Fruit fly (Drosophila melanogaster) whole organism, embryonic: ENCODE data around the gene dysf.

ENCODE experiments used
- Awh ChIP-seq: fragments of 200-800 bp; sonication (Bioruptor generic); IDR thresholded peaks from 2 replicates; pipeline ENCODE4, ENCODE4 v1.3.6; 2022; ENCODE audit warnings: missing biosample characterization, missing genetic modification characterization
- Blimp-1 ChIP-seq: fragments of 200-800 bp; sonication (Bioruptor generic); optimal IDR thresholded peaks from 3 replicates; lab custom pipeline; 2018; ENCODE audit warnings: missing biosample characterization, missing genetic modification characterization, mild to moderate bottlenecking, moderate library complexity, missing genetic modification reagents
- CG10147 ChIP-seq: fragments of 200-800 bp; sonication (Bioruptor generic); optimal IDR thresholded peaks from 2 replicates; lab custom pipeline; 2019; ENCODE audit warnings: missing biosample characterization, mild to moderate bottlenecking, missing genetic modification characterization, moderate library complexity
- CG10565 ChIP-seq: fragments of 200-800 bp; sonication (Bioruptor generic); optimal IDR thresholded peaks from 3 replicates; lab custom pipeline; 2016; ENCODE audit warnings: missing biosample characterization, mild to moderate bottlenecking, missing genetic modification characterization
- CG11504 ChIP-seq: fragments of 200-800 bp; sonication (Bioruptor generic); optimal IDR thresholded peaks from 3 replicates; lab custom pipeline; 2019; ENCODE audit warnings: missing biosample characterization, mild to moderate bottlenecking, missing genetic modification characterization, moderate library complexity
- CG15269 ChIP-seq: fragments of 200-800 bp; sonication (Bioruptor generic); optimal IDR thresholded peaks from 2 replicates; lab custom pipeline; 2018; ENCODE audit warnings: missing biosample characterization, mild to moderate bottlenecking, missing genetic modification characterization, moderate library complexity
- CG1603 ChIP-seq: fragments of 200-800 bp; sonication (Bioruptor generic); optimal IDR thresholded peaks from 2 replicates; lab custom pipeline; 2019; ENCODE audit warnings: missing biosample characterization, mild to moderate bottlenecking, missing genetic modification characterization, moderate library complexity
- CG16779 ChIP-seq: fragments of 200-800 bp; sonication (Bioruptor generic); IDR thresholded peaks from 2 replicates; pipeline ENCODE4 v1.3.6; 2022; ENCODE audit warnings: missing biosample characterization, missing genetic modification characterization
- CG18476 ChIP-seq: fragments of 200-800 bp; sonication (Bioruptor generic); optimal IDR thresholded peaks from 2 replicates; lab custom pipeline; 2016; ENCODE audit warnings: missing biosample characterization, mild to moderate bottlenecking, missing genetic modification characterization
- CG18764 ChIP-seq: fragments of 200-800 bp; sonication (Bioruptor generic); optimal IDR thresholded peaks from 3 replicates; lab custom pipeline; 2016; ENCODE audit warnings: missing biosample characterization, missing genetic modification characterization
- CG2116 ChIP-seq: fragments of 200-800 bp; sonication (Bioruptor generic); optimal IDR thresholded peaks from 3 replicates; lab custom pipeline; 2018; ENCODE audit warnings: missing biosample characterization, mild to moderate bottlenecking, missing genetic modification characterization
- CG30403 ChIP-seq: fragments of 200-800 bp; sonication (Bioruptor generic); optimal IDR thresholded peaks from 3 replicates; lab custom pipeline; 2016; ENCODE audit warnings: missing biosample characterization, missing genetic modification characterization
- CG32767 ChIP-seq: fragments of 200-800 bp; sonication (Bioruptor generic); IDR thresholded peaks from 2 replicates; pipeline ENCODE4 v1.3.6; 2022; ENCODE audit warnings: missing biosample characterization, missing genetic modification characterization
- CG34376 ChIP-seq: fragments of 200-800 bp; sonication (Bioruptor generic); optimal IDR thresholded peaks from 2 replicates; lab custom pipeline; 2018; ENCODE audit warnings: missing biosample characterization, mild to moderate bottlenecking, missing genetic modification characterization
- CG34422 ChIP-seq: fragments of 200-800 bp; sonication (Bioruptor generic); IDR thresholded peaks from 3 replicates; pipeline ENCODE4 v1.3.6; 2022; ENCODE audit warnings: missing biosample characterization, missing genetic modification characterization
- CG3726 ChIP-seq: fragments of 200-800 bp; sonication (Bioruptor generic); IDR thresholded peaks from 3 replicates; pipeline ENCODE4, ENCODE4 v1.3.6; 2022; ENCODE audit warnings: missing biosample characterization, missing genetic modification characterization
- CG43689 ChIP-seq: fragments of 200-800 bp; sonication (Bioruptor generic); IDR thresholded peaks from 2 replicates; pipeline ENCODE4 v1.3.6; 2022; ENCODE audit warnings: missing biosample characterization, missing genetic modification characterization
- CG7987 ChIP-seq: fragments of 200-800 bp; sonication (Bioruptor generic); optimal IDR thresholded peaks from 2 replicates; lab custom pipeline; 2018; ENCODE audit warnings: missing biosample characterization, mild to moderate bottlenecking, missing genetic modification characterization, moderate library complexity
- CG8290 ChIP-seq, 3 experiments: fragments of 200-800 bp; sonication (Bioruptor generic); optimal IDR thresholded peaks; 2 replicates each; lab custom pipeline; 2016 to 2019; ENCODE audit warnings: missing biosample characterization in 3 of 3, missing genetic modification characterization in 3 of 3, mild to moderate bottlenecking in 2 of 3, moderate library complexity in 1 of 3
- CTCF ChIP-seq: fragments of 200-800 bp; sonication (Bioruptor generic); optimal IDR thresholded peaks from 2 replicates; lab custom pipeline; 2017; ENCODE audit warnings: missing biosample characterization, mild to moderate bottlenecking, missing genetic modification characterization, moderate library complexity
- Dad ChIP-seq: fragments of 200-800 bp; sonication (Bioruptor generic); optimal IDR thresholded peaks from 3 replicates; lab custom pipeline; 2016; ENCODE audit warnings: missing biosample characterization, missing genetic modification characterization
- Dek ChIP-seq: fragments of 200-800 bp; sonication (Bioruptor generic); optimal IDR thresholded peaks from 3 replicates; lab custom pipeline; 2019; ENCODE audit warnings: missing biosample characterization, mild to moderate bottlenecking, missing genetic modification characterization, moderate library complexity
- Drgx ChIP-seq: fragments of 200-800 bp; sonication (Bioruptor generic); IDR thresholded peaks from 2 replicates; pipeline ENCODE4 v1.3.6; 2022; ENCODE audit warnings: missing biosample characterization, missing genetic modification characterization
- Eip74EF ChIP-seq, 2 experiments: fragments of 200-800 bp in 1 of 2; fragments of >200 bp in 1 of 2; sonication (Bioruptor generic) in 1 of 2; optimal IDR thresholded peaks; 2 replicates each; lab custom pipeline; 2017 to 2019; ENCODE audit warnings: missing biosample characterization in 2 of 2, missing genetic modification characterization in 2 of 2, mild to moderate bottlenecking in 1 of 2, moderate library complexity in 1 of 2
- H15 ChIP-seq: fragments of 200-800 bp; sonication (Bioruptor generic); IDR thresholded peaks from 3 replicates; pipeline ENCODE4 v1.3.6; 2022; ENCODE audit warnings: missing biosample characterization, missing genetic modification characterization
- Meics ChIP-seq: fragments of 200-800 bp; sonication (Bioruptor generic); optimal IDR thresholded peaks from 2 replicates; lab custom pipeline; 2017; ENCODE audit warnings: missing biosample characterization, mild to moderate bottlenecking, missing genetic modification characterization
- Mrtf ChIP-seq: fragments of 200-800 bp; sonication (Bioruptor generic); IDR thresholded peaks from 3 replicates; pipeline ENCODE4 v1.3.6; 2022; ENCODE audit warnings: missing biosample characterization, missing genetic modification characterization
- Trl ChIP-seq, 3 experiments: fragments of >200 bp in 2 of 3; fragments of 200-800 bp in 1 of 3; sonication (Bioruptor generic) in 1 of 3; optimal IDR thresholded peaks; 2 replicates in 1 of 3; 3 replicates in 2 of 3; lab custom pipeline; 2016 to 2017; ENCODE audit warnings: missing biosample characterization in 1 of 3, missing genetic modification characterization in 1 of 3
- YL-1 ChIP-seq: fragments of 200-800 bp; sonication (Bioruptor generic); optimal IDR thresholded peaks from 3 replicates; lab custom pipeline; 2017; ENCODE audit warnings: missing biosample characterization, mild to moderate bottlenecking, missing genetic modification characterization
- aop ChIP-seq: fragments of 200-800 bp; sonication (Bioruptor generic); IDR thresholded peaks from 2 replicates; pipeline ENCODE4 v1.3.6; 2022; ENCODE audit warnings: missing biosample characterization, missing genetic modification characterization
- ato ChIP-seq: fragments of 200-800 bp; sonication (Bioruptor generic); IDR thresholded peaks from 2 replicates; pipeline ENCODE4 v1.3.6; 2022; ENCODE audit warnings: missing biosample characterization, missing genetic modification characterization; ENCODE audit not compliant: partially characterized antibody
- bbx ChIP-seq: fragments of 200-800 bp; sonication (Bioruptor generic); IDR thresholded peaks from 2 replicates; pipeline ENCODE4 v1.3.6; 2022; ENCODE audit warnings: missing biosample characterization, missing genetic modification characterization; ENCODE audit not compliant: partially characterized antibody
- chinmo ChIP-seq: fragments of 200-800 bp; sonication (Bioruptor generic); IDR thresholded peaks from 4 replicates; pipeline ENCODE4 v1.3.6; 2022; ENCODE audit warnings: missing biosample characterization, missing genetic modification characterization; ENCODE audit not compliant: partially characterized antibody
- corto ChIP-seq: fragments of 200-800 bp; sonication (Bioruptor generic); optimal IDR thresholded peaks from 2 replicates; lab custom pipeline; 2016; ENCODE audit warnings: missing biosample characterization, mild to moderate bottlenecking, missing genetic modification characterization, moderate library complexity
- crc ChIP-seq: fragments of 200-800 bp; sonication (Bioruptor generic); optimal IDR thresholded peaks from 2 replicates; lab custom pipeline; 2016; ENCODE audit warnings: missing biosample characterization, missing genetic modification characterization
- cwo ChIP-seq: fragments of 200-800 bp; sonication (Bioruptor generic); optimal IDR thresholded peaks from 3 replicates; lab custom pipeline; 2017; ENCODE audit warnings: missing biosample characterization, missing genetic modification characterization, mild to moderate bottlenecking, moderate library complexity, missing genetic modification reagents
- ftz-f1 ChIP-seq: fragments of 200-800 bp; sonication (Bioruptor generic); optimal IDR thresholded peaks from 2 replicates; lab custom pipeline; 2016; ENCODE audit warnings: missing biosample characterization, missing genetic modification characterization
- gce ChIP-seq: fragments of 200-800 bp; sonication (Bioruptor generic); IDR thresholded peaks from 3 replicates; pipeline ENCODE4 v1.3.6; 2022; ENCODE audit warnings: missing biosample characterization, missing genetic modification characterization
- gcm2 ChIP-seq: fragments of 200-800 bp; sonication (Bioruptor generic); optimal IDR thresholded peaks from 2 replicates; lab custom pipeline; 2016; ENCODE audit warnings: missing biosample characterization, missing genetic modification characterization
- gro ChIP-seq: fragments of 200-800 bp; sonication (Bioruptor generic); optimal IDR thresholded peaks from 2 replicates; lab custom pipeline; 2016; ENCODE audit warnings: missing biosample characterization, missing genetic modification characterization
- inv ChIP-seq: fragments of 200-800 bp; sonication (Bioruptor generic); IDR thresholded peaks from 2 replicates; pipeline ENCODE4 v1.3.6; 2022; ENCODE audit warnings: missing biosample characterization, missing genetic modification characterization; ENCODE audit not compliant: partially characterized antibody
- klu ChIP-seq: fragments of 200-800 bp; sonication (Bioruptor generic); IDR thresholded peaks from 2 replicates; pipeline ENCODE4 v1.3.6; 2022; ENCODE audit warnings: missing biosample characterization, missing genetic modification characterization
- onecut ChIP-seq: fragments of 200-800 bp; sonication (Bioruptor generic); IDR thresholded peaks from 2 replicates; pipeline ENCODE4 v1.3.6; 2022; ENCODE audit warnings: missing biosample characterization, missing genetic modification characterization
- run ChIP-seq: fragments of 200-800 bp; sonication (Bioruptor generic); optimal IDR thresholded peaks from 3 replicates; lab custom pipeline; 2018; ENCODE audit warnings: missing biosample characterization, mild to moderate bottlenecking, missing genetic modification characterization
- sd ChIP-seq: fragments of 200-800 bp; sonication (Bioruptor generic); optimal IDR thresholded peaks from 3 replicates; lab custom pipeline; 2018; ENCODE audit warnings: missing biosample characterization, mild to moderate bottlenecking, missing genetic modification characterization, moderate library complexity
- ttk ChIP-seq: fragments of 200-800 bp; sonication (Bioruptor generic); IDR thresholded peaks from 2 replicates; pipeline ENCODE4 v2.1.2; 2022; ENCODE audit warnings: missing biosample characterization, missing genetic modification characterization
- unc-4 ChIP-seq: fragments of 200-800 bp; sonication (Bioruptor generic); IDR thresholded peaks from 2 replicates; pipeline ENCODE4 v1.3.6; 2022; ENCODE audit warnings: missing biosample characterization, missing genetic modification characterization; ENCODE audit not compliant: partially characterized antibody
- vnd ChIP-seq: fragments of 200-800 bp; sonication (Bioruptor generic); IDR thresholded peaks from 3 replicates; pipeline ENCODE4 v1.3.6; 2022; ENCODE audit warnings: missing biosample characterization, missing genetic modification characterization; ENCODE audit not compliant: partially characterized antibody

Gene dysf

DNA sequence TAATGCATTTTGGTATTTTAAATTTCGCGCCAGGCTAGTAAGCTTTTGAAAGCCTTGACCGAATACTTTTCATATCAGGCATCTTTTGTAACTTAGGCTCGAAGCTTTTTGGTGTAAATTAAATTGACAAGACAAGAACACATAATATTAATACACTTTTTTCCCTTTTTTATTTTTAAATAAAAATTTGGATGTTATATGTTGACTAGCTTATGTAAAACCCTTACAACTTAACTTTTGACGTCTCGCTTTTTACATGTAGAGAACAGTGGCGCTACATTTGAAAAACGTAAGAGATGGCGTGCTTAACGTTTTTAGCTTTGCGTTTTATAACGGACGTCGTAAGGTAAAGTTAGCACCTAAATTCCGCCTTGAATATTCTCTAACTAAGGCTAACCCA lies 38.7 kb upstream of the dysf start (continued):
- no peak for TF ChIP-seq ttk (GFP tag; lab: Robert Waterston, UW)
- TF ChIP-seq CG8290 (GFP tag; optimal IDR thresholded peaks at IDR 0.05; lab: Kevin White, UChicago): no peak
- peak in 1 of 2 experiments; percentile 1 for TF ChIP-seq CG8290 (tag; optimal IDR thresholded peaks at IDR 0.05; lab: Kevin White, UChicago)
- TF ChIP-seq unc-4 (GFP tag; lab: Robert Waterston, UW): no peak
- no peak for TF ChIP-seq Dek (tag; lab: Kevin White, UChicago)
- TF ChIP-seq sd (tag; lab: Kevin White, UChicago): peak; percentile 26
- TF ChIP-seq CG11504 (tag; lab: Kevin White, UChicago): peak; percentile 89
- no peak for TF ChIP-seq CG43689 (GFP tag; lab: Robert Waterston, UW)
- TF ChIP-seq gro (GFP tag; lab: Kevin White, UChicago): peak; percentile 27
- TF ChIP-seq CG34376 (GFP tag; lab: Kevin White, UChicago): no peak
- no peak for TF ChIP-seq Trl (optimal IDR thresholded peaks at IDR 0.05; lab: Kevin White, UChicago)
- no peak for TF ChIP-seq Trl (GFP tag; optimal IDR thresholded peaks at IDR 0.05; lab: Kevin White, UChicago)
- no peak for TF ChIP-seq CG18764 (GFP tag; lab: Kevin White, UChicago)
- no peak for TF ChIP-seq CG7987 (GFP tag; lab: Kevin White, UChicago)
- no peak for TF ChIP-seq CG32767
- TF ChIP-seq Blimp-1 (GFP tag; lab: Kevin White, UChicago): no peak
- TF ChIP-seq CTCF (GFP tag; lab: Kevin White, UChicago): peak; percentile 97
- peak; percentile 9 for TF ChIP-seq CG15269 (tag; lab: Kevin White, UChicago)
- TF ChIP-seq corto (GFP tag; lab: Kevin White, UChicago): no peak
- no peak for TF ChIP-seq H15 (GFP tag; lab: Robert Waterston, UW)
- TF ChIP-seq CG30403 (GFP tag; lab: Kevin White, UChicago): no peak
- no peak for TF ChIP-seq CG18476 (GFP tag; lab: Kevin White, UChicago)

DNA sequence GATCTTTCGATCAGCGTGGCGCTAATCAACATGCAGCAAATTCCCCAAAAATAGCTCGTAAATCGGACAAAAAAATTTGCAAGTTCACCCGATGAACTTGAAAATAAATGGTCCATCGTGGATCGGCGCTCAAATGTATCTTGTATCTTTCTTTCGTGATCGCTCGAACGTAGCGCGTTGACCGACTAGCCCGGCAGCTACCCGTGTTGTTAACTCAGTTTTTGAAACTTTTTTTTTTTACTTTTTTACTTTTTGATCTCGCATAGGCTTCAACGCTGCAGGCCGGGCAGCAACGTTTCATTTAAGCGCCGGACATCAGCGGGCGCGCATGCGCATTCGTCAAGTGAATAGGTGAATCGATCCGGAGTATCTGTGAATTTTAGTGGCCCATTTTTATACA lies 34.3 kb upstream of the dysf start, which contains the start of gene CG6142:
TSS of gene CG6142 (plus strand) at position 301 of the 400 bp plus-strand sequence.
- TF ChIP-seq CG1603 (tag; lab: Kevin White, UChicago) (no peak), CG10565 (GFP tag; lab: Kevin White, UChicago) (no peak), ftz-f1 (GFP tag; lab: Kevin White, UChicago) (no peak), run (tag; lab: Kevin White, UChicago) (no peak), Eip74EF (GFP tag; optimal IDR thresholded peaks at IDR 0.05; lab: Kevin White, UChicago) (peak in 1 of 2 experiments; percentile 9), gce (GFP tag; lab: Robert Waterston, UW) (0 out of 3 replicates have a peak, but pooled peaks have one; percentile 20), chinmo (GFP tag; lab: Robert Waterston, UW) (0 out of 4 replicates have a peak, but pooled peaks have one; percentile 28), YL-1 (GFP tag; lab: Kevin White, UChicago) (no peak), gcm2 (GFP tag; lab: Kevin White, UChicago) (no peak), Awh (GFP tag; lab: Robert Waterston, UW) (no peak), CG34422 (GFP tag; lab: Robert Waterston, UW) (0 out of 3 replicates have a peak, but pooled peaks have one; percentile 21), Meics (no peak), onecut (no peak), CG3726 (GFP tag; lab: Robert Waterston, UW) (peak; percentile 6; the same call in 1 of the 3 replicates)

DNA sequence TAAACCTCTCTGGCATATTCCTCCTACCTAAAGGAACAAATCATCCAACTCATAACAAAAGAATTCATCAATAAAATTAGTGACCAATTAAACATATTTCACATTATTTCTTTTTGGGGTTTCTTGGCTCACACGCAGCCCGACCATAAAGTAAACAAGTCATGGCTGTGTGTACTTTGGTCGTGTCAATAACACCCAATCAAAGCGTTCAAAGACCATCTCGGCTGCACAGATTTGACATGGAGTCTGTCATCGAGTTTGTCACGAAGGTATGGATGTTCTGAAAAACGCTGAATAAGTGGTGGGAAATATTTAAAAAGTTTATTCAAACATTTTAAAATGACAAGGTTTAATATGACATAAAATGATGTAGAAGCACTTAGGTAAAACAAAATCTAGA lies 32.1 kb upstream of the dysf start:
- TF ChIP-seq bbx (GFP tag; lab: Robert Waterston, UW) (no peak), cwo (no peak), inv (GFP tag; lab: Robert Waterston, UW) (no peak), Mrtf (GFP tag; lab: Robert Waterston, UW) (no peak), crc (GFP tag; lab: Kevin White, UChicago) (no peak), CG16779 (GFP tag; lab: Robert Waterston, UW) (peak; percentile 59; the same call in 1 of the 2 replicates), CG10147 (no peak), klu (GFP tag; lab: Robert Waterston, UW) (no peak), vnd (no peak), ato (GFP tag; lab: Robert Waterston, UW) (no peak), aop (GFP tag; lab: Robert Waterston, UW) (0 out of 2 replicates have a peak, but pooled peaks have one; percentile 35), Dad (no peak), CG2116 (GFP tag; lab: Kevin White, UChicago) (no peak), Drgx (GFP tag; lab: Robert Waterston, UW) (no peak)
